Fruit fly (Drosophila melanogaster) whole organism, embryonic: ENCODE results near the gene frma.

ENCODE experiments used
- CG10321 ChIP-seq: fragments of 200-800 bp; sonication (Bioruptor generic); IDR thresholded peaks from 2 replicates; pipeline ENCODE4 v1.3.6; 2022; ENCODE audit warnings: missing biosample characterization, missing genetic modification characterization
- CG10462 ChIP-seq: fragments of 200-800 bp; sonication (Bioruptor generic); optimal IDR thresholded peaks from 2 replicates; lab custom pipeline; 2016; ENCODE audit warnings: missing biosample characterization, missing genetic modification characterization
- CG10654 ChIP-seq: fragments of 200-800 bp; sonication (Bioruptor generic); optimal IDR thresholded peaks from 2 replicates; lab custom pipeline; 2016; ENCODE audit warnings: missing biosample characterization, missing genetic modification characterization
- CG10959 ChIP-seq: fragments of 200-800 bp; sonication (Bioruptor generic); IDR thresholded peaks from 2 replicates; pipeline ENCODE4 v1.3.6; 2022; ENCODE audit warnings: missing biosample characterization, missing genetic modification characterization
- CG11560 ChIP-seq: fragments of 200-800 bp; sonication (Bioruptor generic); IDR thresholded peaks from 3 replicates; pipeline ENCODE4 v1.3.6; 2022; ENCODE audit warnings: missing biosample characterization, missing genetic modification characterization
- CG12299 ChIP-seq: fragments of 200-800 bp; sonication (Bioruptor generic); optimal IDR thresholded peaks from 2 replicates; lab custom pipeline; 2018; ENCODE audit warnings: missing biosample characterization, mild to moderate bottlenecking, missing genetic modification characterization
- CG14710 ChIP-seq: fragments of 200-800 bp; sonication (Bioruptor generic); optimal IDR thresholded peaks from 3 replicates; lab custom pipeline; 2019; ENCODE audit warnings: missing biosample characterization, mild to moderate bottlenecking, missing genetic modification characterization, moderate library complexity
- CG16815 ChIP-seq: fragments of 200-800 bp; sonication (Bioruptor generic); optimal IDR thresholded peaks from 3 replicates; lab custom pipeline; 2017; ENCODE audit warnings: missing biosample characterization, mild to moderate bottlenecking, missing genetic modification characterization
- CG17186 ChIP-seq: fragments of 200-800 bp; sonication (Bioruptor generic); optimal IDR thresholded peaks from 3 replicates; lab custom pipeline; 2017; ENCODE audit warnings: missing biosample characterization, missing genetic modification reagents, missing genetic modification characterization
- CG17385 ChIP-seq: fragments of 200-800 bp; sonication (Bioruptor generic); optimal IDR thresholded peaks from 3 replicates; lab custom pipeline; 2018; ENCODE audit warnings: missing biosample characterization, mild to moderate bottlenecking, missing genetic modification characterization
- CG2889 ChIP-seq: fragments of 200-800 bp; sonication (Bioruptor generic); IDR thresholded peaks from 3 replicates; pipeline ENCODE4 v1.3.6; 2022; ENCODE audit warnings: missing biosample characterization, missing genetic modification characterization
- CG30431 ChIP-seq: fragments of 200-800 bp; sonication (Bioruptor generic); optimal IDR thresholded peaks from 2 replicates; lab custom pipeline; 2017; ENCODE audit warnings: missing biosample characterization, missing genetic modification characterization
- CG31365 ChIP-seq: fragments of 200-800 bp; sonication (Bioruptor generic); optimal IDR thresholded peaks from 2 replicates; lab custom pipeline; 2018; ENCODE audit warnings: missing biosample characterization, mild to moderate bottlenecking, missing genetic modification characterization
- CG3726 ChIP-seq: fragments of 200-800 bp; sonication (Bioruptor generic); IDR thresholded peaks from 3 replicates; pipeline ENCODE4, ENCODE4 v1.3.6; 2022; ENCODE audit warnings: missing biosample characterization, missing genetic modification characterization
- CG4424 ChIP-seq: fragments of 200-800 bp; sonication (Bioruptor generic); optimal IDR thresholded peaks from 3 replicates; lab custom pipeline; 2016; ENCODE audit warnings: missing biosample characterization, missing genetic modification characterization
- CG4730 ChIP-seq: fragments of 200-800 bp; sonication (Bioruptor generic); IDR thresholded peaks from 2 replicates; pipeline ENCODE4 v1.3.6; 2022; ENCODE audit warnings: missing biosample characterization, missing genetic modification characterization
- CG5245 ChIP-seq: fragments of 200-800 bp; sonication (Bioruptor generic); optimal IDR thresholded peaks from 3 replicates; lab custom pipeline; 2016; ENCODE audit warnings: missing biosample characterization, missing genetic modification characterization
- CG6272 ChIP-seq: fragments of 200-800 bp; sonication (Bioruptor generic); IDR thresholded peaks from 2 replicates; pipeline ENCODE4 v1.3.6; 2022; ENCODE audit warnings: missing biosample characterization, missing genetic modification characterization
- CG7786 ChIP-seq: fragments of 200-800 bp; sonication (Bioruptor generic); optimal IDR thresholded peaks from 2 replicates; lab custom pipeline; 2016; ENCODE audit warnings: missing biosample characterization, missing genetic modification characterization
- CG8388 ChIP-seq: fragments of 200-800 bp; sonication (Bioruptor generic); optimal IDR thresholded peaks from 2 replicates; lab custom pipeline; 2019; ENCODE audit warnings: missing biosample characterization, mild to moderate bottlenecking, missing genetic modification characterization, moderate library complexity
- D19B ChIP-seq: fragments of 200-800 bp; sonication (Bioruptor generic); optimal IDR thresholded peaks from 2 replicates; lab custom pipeline; 2017; ENCODE audit warnings: missing biosample characterization, mild to moderate bottlenecking, missing genetic modification characterization
- Fer1 ChIP-seq: fragments of 200-800 bp; sonication (Bioruptor generic); optimal IDR thresholded peaks from 2 replicates; lab custom pipeline; 2017; ENCODE audit warnings: missing biosample characterization, mild to moderate bottlenecking, missing genetic modification characterization
- Hey ChIP-seq: fragments of 200-800 bp; sonication (Bioruptor generic); optimal IDR thresholded peaks from 3 replicates; lab custom pipeline; 2018; ENCODE audit warnings: missing biosample characterization, mild to moderate bottlenecking, missing genetic modification characterization
- Meics ChIP-seq: fragments of 200-800 bp; sonication (Bioruptor generic); optimal IDR thresholded peaks from 2 replicates; lab custom pipeline; 2017; ENCODE audit warnings: missing biosample characterization, mild to moderate bottlenecking, missing genetic modification characterization
- Sin3A ChIP-seq: fragments of >200 bp; optimal IDR thresholded peaks from 2 replicates; lab custom pipeline; 2018
- Tbp ChIP-seq: fragments of >200 bp; optimal IDR thresholded peaks from 2 replicates; lab custom pipeline; 2018; ENCODE audit warnings: missing biosample characterization, missing genetic modification characterization
- ash1 ChIP-seq: fragments of 200-800 bp; sonication (Bioruptor generic); optimal IDR thresholded peaks from 2 replicates; lab custom pipeline; 2018; ENCODE audit warnings: missing biosample characterization, mild to moderate bottlenecking, missing genetic modification characterization
- bsh ChIP-seq, 2 experiments: fragments of 200-800 bp; sonication (Bioruptor generic); optimal IDR thresholded peaks; 2 replicates each; lab custom pipeline; 2017 to 2018; ENCODE audit warnings: mild to moderate bottlenecking in 2 of 2, missing biosample characterization in 2 of 2, missing genetic modification characterization in 2 of 2, moderate library complexity in 1 of 2
- caup ChIP-seq: fragments of 200-800 bp; sonication (Bioruptor generic); optimal IDR thresholded peaks from 3 replicates; lab custom pipeline; 2017; ENCODE audit warnings: missing biosample characterization, mild to moderate bottlenecking, missing genetic modification characterization, moderate library complexity; ENCODE audit not compliant: severe bottlenecking
- corto ChIP-seq: fragments of 200-800 bp; sonication (Bioruptor generic); optimal IDR thresholded peaks from 2 replicates; lab custom pipeline; 2016; ENCODE audit warnings: missing biosample characterization, mild to moderate bottlenecking, missing genetic modification characterization, moderate library complexity
- crc ChIP-seq: fragments of 200-800 bp; sonication (Bioruptor generic); optimal IDR thresholded peaks from 2 replicates; lab custom pipeline; 2016; ENCODE audit warnings: missing biosample characterization, missing genetic modification characterization
- crol ChIP-seq: fragments of 200-800 bp; sonication (Bioruptor generic); IDR thresholded peaks from 2 replicates; pipeline ENCODE4 v1.3.6; 2022; ENCODE audit warnings: missing biosample characterization, missing genetic modification characterization
- dan ChIP-seq: fragments of 200-800 bp; sonication (Bioruptor generic); IDR thresholded peaks from 2 replicates; pipeline ENCODE4 v1.3.6; 2022; ENCODE audit warnings: missing biosample characterization, missing genetic modification characterization
- fu2 ChIP-seq: fragments of 200-800 bp; sonication (Bioruptor generic); optimal IDR thresholded peaks from 2 replicates; lab custom pipeline; 2016; ENCODE audit warnings: missing biosample characterization, missing genetic modification characterization
- gro ChIP-seq: fragments of 200-800 bp; sonication (Bioruptor generic); optimal IDR thresholded peaks from 2 replicates; lab custom pipeline; 2016; ENCODE audit warnings: missing biosample characterization, missing genetic modification characterization
- gsb ChIP-seq: fragments of 200-800 bp; sonication (Bioruptor generic); IDR thresholded peaks from 2 replicates; pipeline ENCODE4 v1.3.6; 2022; ENCODE audit warnings: missing biosample characterization, missing genetic modification characterization
- inv ChIP-seq: fragments of 200-800 bp; sonication (Bioruptor generic); IDR thresholded peaks from 2 replicates; pipeline ENCODE4 v1.3.6; 2022; ENCODE audit warnings: missing biosample characterization, missing genetic modification characterization; ENCODE audit not compliant: partially characterized antibody
- ken ChIP-seq: fragments of 200-800 bp; sonication (Bioruptor generic); IDR thresholded peaks from 3 replicates; pipeline ENCODE4 v1.3.6; 2022; ENCODE audit warnings: missing biosample characterization, missing genetic modification characterization
- org-1 ChIP-seq: fragments of 200-800 bp; sonication (Bioruptor generic); optimal IDR thresholded peaks from 2 replicates; lab custom pipeline; 2017; ENCODE audit warnings: missing biosample characterization, missing genetic modification characterization
- pum ChIP-seq: fragments of 200-800 bp; sonication (Bioruptor generic); optimal IDR thresholded peaks from 2 replicates; lab custom pipeline; 2016; ENCODE audit warnings: missing biosample characterization, missing genetic modification characterization
- repo ChIP-seq: fragments of 200-800 bp; sonication (Bioruptor generic); optimal IDR thresholded peaks from 2 replicates; lab custom pipeline; 2016; ENCODE audit warnings: missing biosample characterization, missing genetic modification characterization
- sens ChIP-seq: fragments of 200-800 bp; sonication (Bioruptor generic); peaks from one replicate; lab custom pipeline; 2016; ENCODE audit warnings: missing biosample characterization, missing genetic modification characterization
- sim ChIP-seq: fragments of 200-800 bp; sonication (Bioruptor generic); IDR thresholded peaks from 2 replicates; pipeline ENCODE4 v1.3.6; 2022; ENCODE audit warnings: missing biosample characterization, missing genetic modification characterization
- sima ChIP-seq: fragments of 200-800 bp; sonication (Bioruptor generic); optimal IDR thresholded peaks from 2 replicates; lab custom pipeline; 2016; ENCODE audit warnings: missing biosample characterization, missing genetic modification characterization
- sug ChIP-seq: fragments of 200-800 bp; optimal IDR thresholded peaks from 2 replicates; lab custom pipeline; 2019; ENCODE audit warnings: missing biosample characterization, mild to moderate bottlenecking, missing genetic modification characterization, moderate library complexity
- ttk ChIP-seq: fragments of 200-800 bp; sonication (Bioruptor generic); IDR thresholded peaks from 2 replicates; pipeline ENCODE4 v2.1.2; 2022; ENCODE audit warnings: missing biosample characterization, missing genetic modification characterization
- zen2 ChIP-seq: fragments of 200-800 bp; sonication (Bioruptor generic); IDR thresholded peaks from 3 replicates; pipeline ENCODE4 v1.3.6; 2022; ENCODE audit warnings: missing biosample characterization, missing genetic modification characterization; ENCODE audit not compliant: partially characterized antibody

Gene frma

dm6 chrX:5516783-5517571 lies 21.1 kb upstream of the frma start (continued):
- no peak for TF ChIP-seq Hey (tag; lab: Kevin White, UChicago)
- TF ChIP-seq, all 482 proteins: peak for 181

DNA sequence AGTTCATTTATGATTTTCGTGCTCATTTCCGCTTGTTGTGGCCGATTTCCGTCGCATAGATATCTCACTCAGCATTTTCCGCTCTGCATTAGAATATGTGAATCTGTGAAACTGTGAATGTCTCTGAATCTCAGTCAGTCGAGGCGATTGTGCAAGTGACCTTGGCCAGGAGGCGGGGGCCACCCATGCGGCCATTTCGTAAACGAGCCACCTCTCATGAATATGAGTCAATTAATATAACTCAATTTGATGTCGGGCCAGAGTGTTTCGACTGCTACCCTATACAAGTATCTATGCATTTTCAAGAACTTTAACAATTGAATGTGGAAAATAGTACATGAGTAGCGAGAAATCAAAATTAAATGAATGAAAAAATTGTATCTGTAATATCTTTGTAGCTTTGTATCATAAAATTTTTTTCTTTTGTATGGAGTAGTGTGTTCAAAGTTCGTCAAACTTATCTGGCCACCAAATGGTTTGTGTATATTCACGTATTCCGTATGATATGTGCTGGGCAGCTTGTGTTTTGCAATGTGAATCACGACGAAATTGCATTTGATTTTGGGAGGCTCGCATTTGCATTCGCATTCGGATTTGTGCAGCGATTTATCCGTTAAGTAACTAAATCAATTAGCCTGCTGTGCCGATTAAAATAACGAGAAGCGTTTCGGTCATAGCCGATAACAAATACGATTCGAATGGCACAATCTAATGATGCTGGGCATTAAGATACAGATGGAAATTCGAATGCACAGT lies 20.2 kb upstream of the frma start, which contains the start of gene CG12730:
Gene CG12730, plus strand, starts transcription at position 706 of the 756 bp plus-strand sequence.
- TF ChIP-seq CG17186 (GFP tag; lab: Kevin White, UChicago) (no peak), bsh (GFP tag; optimal IDR thresholded peaks at IDR 0.05; lab: Kevin White, UChicago) (no peak), CG11560 (tag; lab: Robert Waterston, UW) (no peak), Tbp (GFP tag; lab: Kevin White, UChicago) (no peak), Sin3A (lab: Kevin White, UChicago) (no peak), CG6272 (GFP tag; lab: Robert Waterston, UW) (no peak), D19B (GFP tag; lab: Kevin White, UChicago) (no peak), CG7786 (GFP tag; lab: Kevin White, UChicago) (no peak), crc (no peak), pum (GFP tag; lab: Kevin White, UChicago) (peak; percentile 33), gsb (GFP tag; lab: Robert Waterston, UW) (peak; percentile 38; the same call in 1 of the 2 replicates), CG17385 (GFP tag; lab: Kevin White, UChicago) (no peak), CG16815 (GFP tag; lab: Kevin White, UChicago) (no peak), ash1 (GFP tag; lab: Kevin White, UChicago) (no peak), inv (GFP tag; lab: Robert Waterston, UW) (no peak), CG4424 (GFP tag; lab: Kevin White, UChicago) (no peak), repo (no peak), CG5245 (GFP tag; lab: Kevin White, UChicago) (no peak), zen2 (GFP tag; lab: Robert Waterston, UW) (no peak), sug (tag; lab: Kevin White, UChicago) (no peak), CG3726 (GFP tag; lab: Robert Waterston, UW) (0 out of 3 replicates have a peak, but pooled peaks have one; percentile 34), Fer1 (GFP tag; lab: Kevin White, UChicago) (no peak), ttk (GFP tag; lab: Robert Waterston, UW) (peak; percentile 38; the same call in 1 of the 2 replicates), CG10959 (GFP tag; lab: Robert Waterston, UW) (no peak), CG8388 (GFP tag; lab: Kevin White, UChicago) (no peak), sima (GFP tag; lab: Kevin White, UChicago) (no peak), corto (GFP tag; lab: Kevin White, UChicago) (no peak), caup (GFP tag; lab: Kevin White, UChicago) (no peak), sens (GFP tag; lab: Kevin White, UChicago) (peak; percentile 80), sim (no peak), CG10321 (GFP tag; lab: Robert Waterston, UW) (no peak), CG14710 (tag; lab: Kevin White, UChicago) (no peak), crol (GFP tag; lab: Robert Waterston, UW) (no peak), gro (GFP tag; lab: Kevin White, UChicago) (no peak), org-1 (GFP tag; lab: Kevin White, UChicago) (no peak), CG10462 (GFP tag; lab: Kevin White, UChicago) (no peak), CG31365 (tag; lab: Kevin White, UChicago) (no peak), CG30431 (no peak), CG12299 (tag; lab: Kevin White, UChicago) (no peak), CG10654 (GFP tag; lab: Kevin White, UChicago) (no peak), ken (GFP tag; lab: Robert Waterston, UW) (no peak), Meics (no peak), CG2889 (GFP tag; lab: Robert Waterston, UW) (no peak), CG4730 (GFP tag; lab: Robert Waterston, UW) (peak; percentile 46; the same call in 1 of the 2 replicates), dan (GFP tag; lab: Robert Waterston, UW) (no peak), fu2 (GFP tag; lab: Kevin White, UChicago) (no peak)
